Fruit fly (Drosophila melanogaster) S2 (cell line): ENCODE measurements around the gene CG12016.
A peak's percentile ranks its signal among the peaks of the same experiment; 100 is the strongest.

Experiments
- CG8478 ChIP-seq: fragments of >200 bp; optimal IDR thresholded peaks from 2 replicates; lab custom pipeline; 2018
- CTCF ChIP-seq, 2 experiments: fragments of >200 bp; optimal IDR thresholded peaks; 2 replicates each; lab custom pipeline; 2018

- no peak for TF ChIP-seq CG8478
- peak; percentile 46 to 66 for TF ChIP-seq CTCF (optimal IDR thresholded peaks at IDR 0.05; lab: Kevin White, UChicago)
Observed at dm6 chr3L:3276930-3277329, 42.4 kb upstream of the CG12016 start.
